Fruit fly (Drosophila melanogaster): ENCODE measurements around the gene CG7914.

CG7914 gene

dm6 chrX:19159942-19160341 lies 33.3 kb downstream of the CG7914 start:
- TF ChIP-seq fd96Ca (GFP tag; IDR thresholded peaks at IDR 0.05) (no peak), D1 (tag; optimal IDR thresholded peaks at IDR 0.05) (peak; percentile 31), CG9948 (tag; optimal IDR thresholded peaks at IDR 0.05) (peak; percentile 84), CG17806 (tag; optimal IDR thresholded peaks at IDR 0.05) (peak; percentile 66), CG13204 (GFP tag; optimal IDR thresholded peaks at IDR 0.05) (no peak), gl (tag; optimal IDR thresholded peaks at IDR 0.05) (no peak), CG8301 (tag; optimal IDR thresholded peaks at IDR 0.05) (peak; percentile 42), Snoo (tag; optimal IDR thresholded peaks at IDR 0.05) (peak; percentile 80), EcR (GFP tag; optimal IDR thresholded peaks at IDR 0.05) (no peak), Ets98B (GFP tag; IDR thresholded peaks at IDR 0.05) (peak; percentile 21), CG4496 (GFP tag; IDR thresholded peaks at IDR 0.05) (no peak; the same call in 2 of the 3 replicates), CG15710 (tag; optimal IDR thresholded peaks at IDR 0.05) (peak; percentile 84), CG10348 (GFP tag; IDR thresholded peaks at IDR 0.05) (no peak), CG14655 (GFP tag; optimal IDR thresholded peaks at IDR 0.05) (peak; percentile 69), rn (GFP tag; IDR thresholded peaks at IDR 0.05) (no peak), Pif1B (GFP tag; optimal IDR thresholded peaks at IDR 0.05) (peak; percentile 53), CG32121 (GFP tag; IDR thresholded peaks at IDR 0.05) (no peak; the same call in 1 of the 2 replicates), CG34367 (tag; optimal IDR thresholded peaks at IDR 0.05) (peak; percentile 85), Pif1A (GFP tag; optimal IDR thresholded peaks at IDR 0.05) (no peak), CG8159 (tag; optimal IDR thresholded peaks at IDR 0.05) (peak; percentile 80), CG12605 (GFP tag; IDR thresholded peaks at IDR 0.05) (no peak)

dm6 chrX:19158519-19159289 lies 34.5 kb downstream of the CG7914 start:
- TF ChIP-seq CG34367 (tag; optimal IDR thresholded peaks at IDR 0.05) (no peak), Pif1B (GFP tag; optimal IDR thresholded peaks at IDR 0.05) (no peak), CG9948 (tag; optimal IDR thresholded peaks at IDR 0.05) (peak; percentile 19), CG15710 (tag; optimal IDR thresholded peaks at IDR 0.05) (peak; percentile 20), rn (GFP tag; IDR thresholded peaks at IDR 0.05) (no peak), Ets98B (GFP tag; IDR thresholded peaks at IDR 0.05) (no peak), CG8159 (tag; optimal IDR thresholded peaks at IDR 0.05) (peak; percentile 60), gl (tag; optimal IDR thresholded peaks at IDR 0.05) (no peak), CG8301 (tag; optimal IDR thresholded peaks at IDR 0.05) (no peak), CG4496 (GFP tag; IDR thresholded peaks at IDR 0.05) (no peak), EcR (GFP tag; optimal IDR thresholded peaks at IDR 0.05) (no peak), CG10348 (GFP tag; IDR thresholded peaks at IDR 0.05) (no peak), CG12605 (GFP tag; IDR thresholded peaks at IDR 0.05) (no peak), fd96Ca (GFP tag; IDR thresholded peaks at IDR 0.05) (no peak), CG14655 (GFP tag; optimal IDR thresholded peaks at IDR 0.05) (peak; percentile 50), CG17806 (tag; optimal IDR thresholded peaks at IDR 0.05) (no peak), CG32121 (GFP tag; IDR thresholded peaks at IDR 0.05) (no peak)

- TF ChIP-seq CG8159 (tag; optimal IDR thresholded peaks at IDR 0.05) (no peak), CG13204 (GFP tag; optimal IDR thresholded peaks at IDR 0.05) (no peak), Pif1A (GFP tag; optimal IDR thresholded peaks at IDR 0.05) (no peak), CG9948 (tag; optimal IDR thresholded peaks at IDR 0.05) (no peak), fd96Ca (GFP tag; IDR thresholded peaks at IDR 0.05) (no peak), CG17806 (tag; optimal IDR thresholded peaks at IDR 0.05) (no peak), CG32121 (GFP tag; IDR thresholded peaks at IDR 0.05) (no peak), CG4496 (GFP tag; IDR thresholded peaks at IDR 0.05) (no peak), CG15710 (tag; optimal IDR thresholded peaks at IDR 0.05) (no peak), gl (tag; optimal IDR thresholded peaks at IDR 0.05) (no peak), EcR (GFP tag; optimal IDR thresholded peaks at IDR 0.05) (no peak), Snoo (tag; optimal IDR thresholded peaks at IDR 0.05) (no peak), rn (GFP tag; IDR thresholded peaks at IDR 0.05) (no peak), CG10348 (GFP tag; IDR thresholded peaks at IDR 0.05) (no peak), CG14655 (GFP tag; optimal IDR thresholded peaks at IDR 0.05) (no peak)
Measured at dm6 chrX:19157471-19157870, 35.8 kb downstream of the CG7914 start.

DNA sequence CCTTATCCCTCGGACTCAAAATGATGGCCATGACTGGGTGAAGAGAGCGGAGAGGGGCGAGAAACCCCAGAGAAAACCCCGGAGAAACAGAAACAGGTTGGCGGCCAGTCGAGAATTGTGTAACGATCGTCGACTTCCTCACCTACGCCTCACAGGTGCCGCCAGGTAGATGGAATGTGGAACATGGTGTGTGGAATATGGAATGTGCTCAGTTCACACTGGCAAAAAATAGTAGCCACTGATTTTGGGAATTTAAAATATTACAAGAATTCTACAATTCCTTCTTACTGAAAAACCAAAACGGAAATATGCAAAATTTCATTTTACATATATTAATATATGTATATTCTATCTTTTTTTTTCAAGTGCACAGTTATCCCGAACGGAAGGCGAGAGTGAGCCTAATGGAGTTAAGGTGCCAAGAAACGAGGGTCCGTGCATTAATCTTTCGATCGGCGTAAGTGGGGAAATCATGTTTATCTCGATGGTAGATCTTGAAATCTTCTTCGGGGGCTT lies 37.3 kb downstream of the CG7914 start:
- peak; percentile 92 for TF ChIP-seq CG15710 (tag; optimal IDR thresholded peaks at IDR 0.05)
- peak; percentile 85 for TF ChIP-seq CG14655 (GFP tag; optimal IDR thresholded peaks at IDR 0.05)
- TF ChIP-seq CG8159 (tag; optimal IDR thresholded peaks at IDR 0.05), result peak; percentile 92
- peak; percentile 79 for TF ChIP-seq Pif1A (GFP tag; optimal IDR thresholded peaks at IDR 0.05)
- peak; percentile 88 for TF ChIP-seq CG34367 (tag; optimal IDR thresholded peaks at IDR 0.05)
- TF ChIP-seq CG9948 (tag; optimal IDR thresholded peaks at IDR 0.05), result peak; percentile 89
- TF ChIP-seq Snoo (tag; optimal IDR thresholded peaks at IDR 0.05), result peak; percentile 82
- TF ChIP-seq fd96Ca (GFP tag; IDR thresholded peaks at IDR 0.05), result peak; percentile 66; the same call in 1 of the 3 replicates
- peak; percentile 87 for TF ChIP-seq CG4496 (GFP tag; IDR thresholded peaks at IDR 0.05)
- peak; percentile 90 for TF ChIP-seq CG17806 (tag; optimal IDR thresholded peaks at IDR 0.05)
- peak; percentile 71 for TF ChIP-seq Ets98B (GFP tag; IDR thresholded peaks at IDR 0.05)
- TF ChIP-seq CG10348 (GFP tag; IDR thresholded peaks at IDR 0.05), result no peak
- TF ChIP-seq EcR (GFP tag; optimal IDR thresholded peaks at IDR 0.05), result peak; percentile 71
- TF ChIP-seq gl (tag; optimal IDR thresholded peaks at IDR 0.05), result peak; percentile 75
- TF ChIP-seq Pif1B (GFP tag; optimal IDR thresholded peaks at IDR 0.05), result peak; percentile 77
- TF ChIP-seq CG12605 (GFP tag; IDR thresholded peaks at IDR 0.05), result peak; percentile 79
- TF ChIP-seq D1 (tag; optimal IDR thresholded peaks at IDR 0.05), result peak; percentile 69
- TF ChIP-seq CG13204 (GFP tag; optimal IDR thresholded peaks at IDR 0.05), result peak; percentile 75
- peak; percentile 79 for TF ChIP-seq CG8301 (tag; optimal IDR thresholded peaks at IDR 0.05)
- peak; percentile 60 for TF ChIP-seq rn (GFP tag; IDR thresholded peaks at IDR 0.05)
- peak; percentile 79 for TF ChIP-seq CG32121 (GFP tag; IDR thresholded peaks at IDR 0.05)

- TF ChIP-seq CG15710 (tag; optimal IDR thresholded peaks at IDR 0.05) (peak; percentile 92), CG32121 (GFP tag; IDR thresholded peaks at IDR 0.05) (peak; percentile 90), CG34367 (tag; optimal IDR thresholded peaks at IDR 0.05) (peak; percentile 91), CG9948 (tag; optimal IDR thresholded peaks at IDR 0.05) (peak; percentile 85), CG4496 (GFP tag; IDR thresholded peaks at IDR 0.05) (peak; percentile 94), D1 (tag; optimal IDR thresholded peaks at IDR 0.05) (peak; percentile 23), Ets98B (GFP tag; IDR thresholded peaks at IDR 0.05) (peak; percentile 94), CG10348 (GFP tag; IDR thresholded peaks at IDR 0.05) (peak; percentile 24; the same call in 1 of the 2 replicates), Snoo (tag; optimal IDR thresholded peaks at IDR 0.05) (peak; percentile 93), CG8159 (tag; optimal IDR thresholded peaks at IDR 0.05) (peak; percentile 91), Pif1A (GFP tag; optimal IDR thresholded peaks at IDR 0.05) (peak; percentile 96), fd96Ca (GFP tag; IDR thresholded peaks at IDR 0.05) (peak; percentile 95), gl (tag; optimal IDR thresholded peaks at IDR 0.05) (peak; percentile 84), CG17806 (tag; optimal IDR thresholded peaks at IDR 0.05) (peak; percentile 91), rn (GFP tag; IDR thresholded peaks at IDR 0.05) (peak; percentile 88), CG13204 (GFP tag; optimal IDR thresholded peaks at IDR 0.05) (peak; percentile 67), EcR (GFP tag; optimal IDR thresholded peaks at IDR 0.05) (peak; percentile 94), CG14655 (GFP tag; optimal IDR thresholded peaks at IDR 0.05) (peak; percentile 95), Pif1B (GFP tag; optimal IDR thresholded peaks at IDR 0.05) (peak; percentile 96), CG12605 (GFP tag; IDR thresholded peaks at IDR 0.05) (peak; percentile 90), CG8301 (tag; optimal IDR thresholded peaks at IDR 0.05) (peak; percentile 93)
Measured at dm6 chrX:19154998-19155397, 38.2 kb downstream of the CG7914 start.
